Worm (Caenorhabditis elegans): ENCODE results near the gene T24H10.4.

DNA sequence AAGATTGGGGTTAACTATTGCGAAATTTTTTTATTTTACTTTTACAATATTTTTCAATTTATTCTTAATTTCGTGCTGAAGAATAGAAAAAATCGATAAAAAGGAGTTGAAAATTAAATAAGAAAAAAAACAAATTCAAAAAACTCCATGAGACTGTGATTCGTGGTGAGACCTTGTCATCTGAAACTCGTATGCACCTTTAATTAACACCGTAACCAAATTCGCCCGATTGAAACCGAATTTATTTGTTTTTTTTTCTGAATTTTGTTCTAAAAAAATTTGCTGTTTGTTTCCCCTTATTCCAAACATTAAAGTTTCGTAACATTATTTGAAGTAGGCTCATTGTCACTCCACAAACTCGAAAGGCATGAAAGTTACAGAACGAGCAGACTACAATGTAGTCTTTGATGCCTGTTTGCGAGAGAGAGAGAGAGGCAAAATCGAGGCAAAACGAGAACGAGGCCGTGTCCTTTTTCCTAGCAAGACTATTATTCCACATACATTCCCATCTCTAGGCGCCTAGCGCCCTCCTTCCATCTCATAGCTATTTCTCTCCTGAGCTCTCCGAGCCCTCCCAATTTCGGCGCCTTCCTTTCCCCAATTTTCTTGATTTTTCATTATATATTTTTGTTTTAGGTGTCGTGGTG, at the start of gene T24H10.4:
- TF ChIP-seq ref-1 (GFP tag; conservative IDR thresholded peaks at IDR 0.05) = no peak
- no peak for TF ChIP-seq T22C8.4 (GFP tag; IDR thresholded peaks at IDR 0.05)
- no peak for TF ChIP-seq ztf-23 (GFP tag; IDR thresholded peaks at IDR 0.05)
- TF ChIP-seq flt-1 (GFP tag; IDR thresholded peaks at IDR 0.05) = no peak
- TF ChIP-seq med-1 (GFP tag; optimal IDR thresholded peaks at IDR 0.05; ENCODE audit: insufficient read depth) = no peak

Data from whole organism, midembryonic.